Worm (Caenorhabditis elegans) whole organism, L4 larva: ENCODE results near the gene Y27F2A.8.
"Not testable (repeated sequence)": the region's sequence is repeated elsewhere in the genome, so short reads cannot be mapped to it uniquely, and the experiment has no call there.

Experiments
- D1046.2 ChIP-seq: fragments of 200-800 bp; sonication (Bioruptor generic); IDR thresholded peaks from 2 replicates; pipeline ENCODE4 v1.3.6; 2022; ENCODE audit warnings: missing genetic modification characterization, missing compliant biosample characterization
- F44E2.7 ChIP-seq: fragments of 200-800 bp; sonication (Bioruptor generic); IDR thresholded peaks from 2 replicates; pipeline ENCODE4 v2.1.2; 2022; ENCODE audit warnings: missing genetic modification characterization, missing compliant biosample characterization
- R02D3.7 ChIP-seq: fragments of 150-350 bp; sonication (generic microtip); optimal IDR thresholded peaks from 3 replicates; lab custom pipeline; 2014; ENCODE audit warnings: missing biosample characterization, missing genetic modification characterization
- Y48G9A.11 ChIP-seq: fragments of 200-800 bp; sonication (Bioruptor generic); IDR thresholded peaks from 2 replicates; pipeline ENCODE4 v1.3.6; 2022; ENCODE audit warnings: missing genetic modification reagents, missing genetic modification characterization, missing compliant biosample characterization
- ZK337.2 ChIP-seq: fragments of 200-800 bp; sonication (Bioruptor generic); IDR thresholded peaks from 2 replicates; pipeline ENCODE4 v1.3.6; 2022; ENCODE audit warnings: missing genetic modification reagents, missing genetic modification characterization, missing compliant biosample characterization
- aha-1 ChIP-seq: fragments of 150-350 bp; peaks from one replicate; lab custom pipeline; 2014; ENCODE audit warnings: missing biosample characterization, missing genetic modification characterization
- ama-1 ChIP-seq: fragments of 150-350 bp; optimal IDR thresholded peaks from 2 replicates; lab custom pipeline; 2014; ENCODE audit warnings: inconsistent platforms, mixed read lengths
- ceh-20 ChIP-seq: fragments of 200-800 bp; sonication (Bioruptor generic); IDR thresholded peaks from 2 replicates; pipeline ENCODE4 v1.3.6; 2022; ENCODE audit warnings: missing genetic modification reagents, missing genetic modification characterization, missing compliant biosample characterization
- ceh-82 ChIP-seq: sonication (generic microtip); optimal IDR thresholded peaks from 2 replicates; lab custom pipeline; 2017; ENCODE audit warnings: missing biosample characterization, missing genetic modification characterization
- cey-2 ChIP-seq: sonication (generic microtip); optimal IDR thresholded peaks from 3 replicates; lab custom pipeline; 2017; ENCODE audit warnings: missing genetic modification characterization, mild to moderate bottlenecking, missing compliant biosample characterization, antibody characterized with exemption, borderline replicate concordance; ENCODE audit not compliant: insufficient read depth
- daf-12 ChIP-seq: fragments of 150-350 bp; optimal IDR thresholded peaks from 2 replicates; lab custom pipeline; 2014; ENCODE audit warnings: missing biosample characterization, missing genetic modification reagents, missing genetic modification characterization
- daf-16 ChIP-seq, 3 experiments: sonication (generic microtip); optimal IDR thresholded peaks; 2 replicates each; lab custom pipeline; 2016 to 2017; ENCODE audit warnings: missing genetic modification characterization in 3 of 3, missing genetic modification reagents in 3 of 3, mild to moderate bottlenecking in 2 of 3, missing compliant biosample characterization in 2 of 3, missing biosample characterization in 1 of 3, moderate library complexity in 1 of 3
- daf-8 ChIP-seq: fragments of 200-800 bp; sonication (Bioruptor generic); IDR thresholded peaks from 2 replicates; pipeline ENCODE4 v1.3.6; 2022; ENCODE audit warnings: missing genetic modification characterization, missing compliant biosample characterization
- dmd-6 ChIP-seq: fragments of 200-800 bp; sonication (Bioruptor generic); IDR thresholded peaks from 2 replicates; pipeline ENCODE4 v1.3.6; 2022; ENCODE audit warnings: missing genetic modification reagents, missing genetic modification characterization, missing compliant biosample characterization
- duxl-1 ChIP-seq: sonication (generic microtip); optimal IDR thresholded peaks from 2 replicates; lab custom pipeline; 2016; ENCODE audit warnings: mild to moderate bottlenecking, missing genetic modification characterization, moderate library complexity, missing compliant biosample characterization; ENCODE audit not compliant: poor library complexity
- dve-1 ChIP-seq: sonication (generic microtip); optimal IDR thresholded peaks from 2 replicates; lab custom pipeline; 2017; ENCODE audit warnings: antibody characterized with exemption, mild to moderate bottlenecking, missing genetic modification characterization, missing compliant biosample characterization; ENCODE audit not compliant: insufficient read depth
- hlh-11 ChIP-seq: fragments of 200-800 bp; sonication (Bioruptor generic); optimal IDR thresholded peaks from 2 replicates; lab custom pipeline; 2018; ENCODE audit warnings: mild to moderate bottlenecking, missing genetic modification characterization, missing compliant biosample characterization
- lin-38 ChIP-seq: fragments of 200-800 bp; sonication (Bioruptor generic); IDR thresholded peaks from 2 replicates; pipeline ENCODE4 v1.3.6; 2022; ENCODE audit warnings: missing genetic modification reagents, missing genetic modification characterization, missing compliant biosample characterization
- lin-39 ChIP-seq: fragments of 150-350 bp; optimal IDR thresholded peaks from 2 replicates; lab custom pipeline; 2014; ENCODE audit warnings: missing biosample characterization, missing genetic modification reagents, missing genetic modification characterization
- mdl-1 ChIP-seq, 2 experiments: fragments of 150-350 bp in 1 of 2; sonication (generic microtip) in 1 of 2; optimal IDR thresholded peaks; 2 replicates each; lab custom pipeline; 2014 to 2017; ENCODE audit warnings: missing biosample characterization in 2 of 2, missing genetic modification characterization in 2 of 2
- nhr-25 ChIP-seq: sonication (generic microtip); optimal IDR thresholded peaks from 2 replicates; lab custom pipeline; 2017; ENCODE audit warnings: missing genetic modification characterization, mild to moderate bottlenecking, missing compliant biosample characterization, antibody characterized with exemption, moderate library complexity, borderline replicate concordance; ENCODE audit not compliant: insufficient read depth
- nhr-28 ChIP-seq: fragments of 150-350 bp; optimal IDR thresholded peaks from 2 replicates; lab custom pipeline; 2014; ENCODE audit warnings: missing biosample characterization, missing genetic modification characterization
- nhr-41 ChIP-seq: fragments of 200-800 bp; sonication (Bioruptor generic); IDR thresholded peaks from 2 replicates; pipeline ENCODE4 v1.3.6; 2022; ENCODE audit warnings: missing genetic modification reagents, missing genetic modification characterization, missing compliant biosample characterization
- nhr-42 ChIP-seq: fragments of 200-800 bp; sonication (Bioruptor generic); IDR thresholded peaks from 2 replicates; pipeline ENCODE4 v1.3.6; 2022; ENCODE audit warnings: missing genetic modification characterization, missing compliant biosample characterization
- nhr-48 ChIP-seq: sonication (generic microtip); optimal IDR thresholded peaks from 2 replicates; lab custom pipeline; 2016; ENCODE audit warnings: mild to moderate bottlenecking, missing genetic modification characterization, missing compliant biosample characterization
- php-3 ChIP-seq: fragments of 200-800 bp; sonication (Bioruptor generic); IDR thresholded peaks from 2 replicates; pipeline ENCODE4 v1.3.6; 2022; ENCODE audit warnings: missing genetic modification reagents, missing genetic modification characterization, missing compliant biosample characterization
- pqm-1 ChIP-seq: sonication (generic microtip); optimal IDR thresholded peaks from 2 replicates; lab custom pipeline; 2017; ENCODE audit warnings: missing biosample characterization, missing genetic modification characterization
- set-16 ChIP-seq: fragments of 200-800 bp; sonication (Bioruptor generic); IDR thresholded peaks from 2 replicates; pipeline ENCODE4 v1.3.6; 2022; ENCODE audit warnings: missing genetic modification reagents, missing genetic modification characterization, missing compliant biosample characterization
- unc-130 ChIP-seq: sonication (generic microtip); optimal IDR thresholded peaks from 2 replicates; lab custom pipeline; 2016; ENCODE audit warnings: missing genetic modification reagents, missing genetic modification characterization, missing compliant biosample characterization
- unc-39 ChIP-seq: sonication (generic microtip); optimal IDR thresholded peaks from 2 replicates; lab custom pipeline; 2017; ENCODE audit warnings: missing biosample characterization, missing genetic modification characterization
- unc-62 ChIP-seq, 3 experiments: fragments of 150-350 bp in 1 of 3; sonication (generic microtip); optimal IDR thresholded peaks in 2 of 3; peaks in 1 of 3; 1 replicate in 1 of 3; 2 replicates in 2 of 3; lab custom pipeline; 2014 to 2017; ENCODE audit warnings: missing biosample characterization in 3 of 3, missing genetic modification characterization in 3 of 3, missing genetic modification reagents in 3 of 3, missing genotype in 1 of 3
- zfp-2 ChIP-seq: sonication (generic microtip); optimal IDR thresholded peaks from 2 replicates; lab custom pipeline; 2016; ENCODE audit warnings: mild to moderate bottlenecking, missing genetic modification characterization, missing compliant biosample characterization

Y27F2A.8 gene

ce11 chrII:3210365-3210764 lies 26.8 kb downstream of the Y27F2A.8 start, which contains the start of gene ZC239.5:
Gene ZC239.5, plus strand, starts transcription at chrII:3210665.
- no peak for TF ChIP-seq set-16 (GFP tag; lab: Robert Waterston, UW)
- 0 out of 2 replicates have a peak, but pooled peaks have one; percentile 12 for TF ChIP-seq D1046.2 (GFP tag; lab: Robert Waterston, UW)
- TF ChIP-seq ZK337.2, result no peak
- TF ChIP-seq unc-62 (GFP tag; optimal IDR thresholded peaks at IDR 0.05 in 1 of 2; lab: Kevin White, UChicago), result peak in 1 of 2 experiments; percentile 56
- TF ChIP-seq unc-62 (tag; optimal IDR thresholded peaks at IDR 0.05; lab: Kevin White, UChicago), result no peak

DNA sequence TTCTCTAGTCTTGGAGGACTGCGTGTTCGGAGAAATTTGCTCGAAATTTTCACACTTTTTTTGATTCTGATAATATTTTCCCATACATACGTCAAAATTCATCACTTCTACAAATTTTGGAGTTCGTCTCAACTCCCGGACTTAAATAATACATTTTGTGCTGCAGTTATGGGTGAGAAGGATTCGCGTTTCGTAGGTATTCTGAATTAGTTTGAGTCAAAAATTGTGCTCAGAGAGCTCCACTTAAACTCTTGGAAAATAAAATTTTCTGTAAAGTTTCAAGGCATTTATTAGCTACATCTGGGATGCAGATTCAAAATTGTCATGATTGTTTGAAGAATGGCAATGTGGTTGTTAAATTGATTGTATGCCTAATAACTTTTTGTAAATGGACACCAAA lies 30.3 kb downstream of the Y27F2A.8 start, which contains the start of gene ZC239.4:
ZC239.4 (plus strand) TSS at position 301 of the 400 bp plus-strand sequence.
- TF ChIP-seq pqm-1 (tag; lab: Kevin White, UChicago) (no peak), aha-1 (tag; lab: Kevin White, UChicago) (no peak), ceh-82 (tag; lab: Kevin White, UChicago) (no peak)

DNA sequence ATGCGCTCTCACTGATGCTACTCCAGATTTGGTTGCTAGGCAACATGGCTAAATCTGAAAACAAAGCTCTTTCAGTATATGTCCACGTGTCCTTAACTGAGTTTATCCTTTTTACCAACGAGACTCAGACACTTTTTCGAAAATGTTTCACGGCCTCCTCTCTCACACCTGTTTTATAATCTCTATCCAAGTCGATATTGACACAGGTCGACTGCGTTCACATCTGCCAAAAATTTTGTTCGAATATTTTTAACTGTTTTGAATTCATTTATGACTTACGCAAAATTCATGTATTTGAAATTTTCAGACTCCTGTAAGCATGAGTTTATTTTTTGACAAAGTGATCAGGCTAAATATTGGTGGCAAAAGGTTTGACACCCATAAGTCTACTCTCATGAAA lies 32.2 kb downstream of the Y27F2A.8 start, which contains the start of gene ZC239.3:
ZC239.3 (plus strand) TSS at position 301 of the 400 bp plus-strand sequence.
- not testable (repeated sequence) for TF ChIP-seq daf-12; ama-1 (lab: Kevin White, UChicago); daf-16 (GFP tag; optimal IDR thresholded peaks at IDR 0.05; lab: Kevin White, UChicago); daf-16 (tag; optimal IDR thresholded peaks at IDR 0.05; lab: Kevin White, UChicago)
- TF ChIP-seq, all 104 proteins: peak for 0; not testable (repeated sequence) for 104

DNA sequence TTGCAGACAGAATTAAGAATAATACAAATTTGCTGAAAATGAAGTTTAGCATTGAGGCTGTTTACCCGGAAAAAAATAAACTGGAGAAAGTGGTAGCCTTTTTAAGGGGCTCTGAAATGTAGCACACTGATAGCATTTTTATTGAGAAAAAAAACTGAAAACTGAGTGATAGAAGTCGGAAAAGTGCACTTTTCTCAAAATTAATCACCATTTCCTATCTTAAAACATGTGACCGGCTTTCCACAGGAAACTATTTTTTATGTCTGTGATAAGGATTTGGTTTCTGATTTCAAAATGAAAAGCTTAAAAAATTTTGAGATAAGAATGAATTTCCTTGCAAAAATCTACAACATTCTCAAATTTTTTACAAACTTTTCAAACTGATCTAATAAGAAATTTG lies 37.1 kb downstream of the Y27F2A.8 start, which contains the start of gene ZC239.22:
ZC239.22 (minus strand) TSS at position 101 of the 400 bp plus-strand sequence.
- no peak for TF ChIP-seq F44E2.7
- peak; percentile 21 for TF ChIP-seq aha-1 (tag; lab: Kevin White, UChicago)

- TF ChIP-seq nhr-41 (no peak), Y48G9A.11 (GFP tag; lab: Robert Waterston, UW) (no peak), aha-1 (tag; lab: Kevin White, UChicago) (peak; percentile 91), unc-39 (no peak)
Observed at ce11 chrII:3221730-3222129, 38.1 kb downstream of the Y27F2A.8 start, which contains the start of gene ZC239.14. Gene ZC239.14, minus strand, starts transcription at chrII:3222034.

DNA sequence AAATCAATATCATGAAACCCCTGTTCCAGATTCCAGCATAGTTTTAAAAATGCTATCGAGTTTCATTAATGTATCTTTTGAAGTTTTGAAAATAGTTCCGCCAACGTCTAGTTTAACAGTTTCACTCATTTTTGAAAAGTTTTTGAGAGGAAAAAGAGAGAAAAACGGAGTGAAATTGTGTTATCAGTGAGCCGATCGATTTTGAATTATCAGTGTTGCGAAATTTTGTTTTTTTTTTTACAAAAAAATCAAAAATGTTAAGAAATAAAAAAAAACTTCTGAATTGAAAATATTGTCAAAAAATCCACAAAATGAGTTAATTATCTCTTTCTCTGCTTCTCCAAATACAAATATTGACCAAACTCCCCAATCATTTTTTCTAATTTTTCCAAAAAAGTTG lies 39.1 kb downstream of the Y27F2A.8 start, which contains the start of gene ZC239.13:
ZC239.13 (minus strand) TSS at position 154 of the 400 bp plus-strand sequence.
- TF ChIP-seq zfp-2 (tag; lab: Kevin White, UChicago), result no peak
- no peak for TF ChIP-seq lin-38 (GFP tag; lab: Robert Waterston, UW)
- TF ChIP-seq pqm-1 (tag; lab: Kevin White, UChicago), result peak; percentile 26

DNA sequence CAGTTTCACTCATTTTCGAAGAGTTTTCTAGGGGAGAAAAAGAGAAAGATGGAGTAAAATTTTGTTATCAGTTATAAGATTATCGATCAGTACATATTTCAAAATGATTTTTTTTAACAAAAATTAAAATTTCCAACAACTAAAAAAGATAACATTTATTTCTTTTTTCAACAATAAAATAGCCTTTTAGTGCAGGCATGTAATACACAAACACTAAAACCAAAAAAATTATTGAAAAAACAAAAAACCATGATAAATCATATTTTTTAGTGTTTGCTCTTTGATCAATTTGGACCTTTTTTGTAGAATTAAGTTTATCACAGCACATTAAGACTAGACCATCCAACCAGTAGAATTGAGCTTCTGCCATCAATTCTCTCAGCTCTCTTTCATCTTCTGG lies 41.0 kb downstream of the Y27F2A.8 start, which contains the start of gene ZC239.15:
ZC239.15 (minus strand) TSS at position 101 of the 400 bp plus-strand sequence.
- TF ChIP-seq D1046.2 (GFP tag; lab: Robert Waterston, UW) (no peak), duxl-1 (tag; lab: Kevin White, UChicago) (no peak), ceh-20 (GFP tag; lab: Robert Waterston, UW) (no peak), aha-1 (tag; lab: Kevin White, UChicago) (peak; percentile 16), daf-16 (GFP tag; optimal IDR thresholded peaks at IDR 0.05; lab: Kevin White, UChicago) (no peak), daf-16 (tag; optimal IDR thresholded peaks at IDR 0.05; lab: Kevin White, UChicago) (peak; percentile 2)

DNA sequence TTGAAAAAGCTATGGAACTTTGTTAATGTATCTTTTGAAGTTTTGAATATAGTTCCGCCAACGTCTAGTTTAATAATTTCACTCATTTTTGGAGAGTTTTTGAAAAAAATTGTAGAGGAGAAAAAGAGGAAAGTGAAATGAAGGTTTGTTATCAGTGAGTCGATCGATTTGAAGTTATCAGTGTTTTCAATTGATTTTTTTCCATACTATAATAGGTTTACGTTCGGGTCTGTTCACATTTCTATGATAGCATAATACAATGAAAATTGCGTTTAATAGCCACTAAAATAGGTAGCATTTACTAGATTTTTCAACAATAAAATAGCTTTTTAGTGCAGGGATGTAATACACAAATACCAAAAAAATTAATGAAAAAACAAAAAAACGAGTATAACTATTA lies 41.6 kb downstream of the Y27F2A.8 start, which contains the start of gene ZC239.16:
ZC239.16 (minus strand) TSS at position 120 of the 400 bp plus-strand sequence.
- no peak for TF ChIP-seq daf-16 (GFP tag; optimal IDR thresholded peaks at IDR 0.05; lab: Kevin White, UChicago)
- peak; percentile 61 for TF ChIP-seq daf-16 (tag; optimal IDR thresholded peaks at IDR 0.05; lab: Kevin White, UChicago)
- TF ChIP-seq nhr-28, result peak; percentile 50
- no peak for TF ChIP-seq mdl-1 (tag; optimal IDR thresholded peaks at IDR 0.05; lab: Kevin White, UChicago)
- no peak for TF ChIP-seq nhr-42
- no peak for TF ChIP-seq daf-8
- no peak for TF ChIP-seq R02D3.7 (tag; lab: Kevin White, UChicago)
- no peak for TF ChIP-seq nhr-48 (tag; lab: Kevin White, UChicago)
- 0 out of 2 replicates have a peak, but pooled peaks have one; percentile 8 for TF ChIP-seq dmd-6
- TF ChIP-seq aha-1 (tag; lab: Kevin White, UChicago), result no peak
- TF ChIP-seq hlh-11 (tag; lab: Kevin White, UChicago), result no peak
- TF ChIP-seq cey-2 (tag; lab: Kevin White, UChicago), result no peak
- TF ChIP-seq unc-39, result no peak
- peak; percentile 27; the same call in 1 of the 2 replicates for TF ChIP-seq php-3 (GFP tag; lab: Robert Waterston, UW)
- TF ChIP-seq set-16 (GFP tag; lab: Robert Waterston, UW), result no peak
- no peak for TF ChIP-seq nhr-25 (tag; lab: Kevin White, UChicago)
- TF ChIP-seq lin-39 (tag; lab: Kevin White, UChicago), result no peak
- peak; percentile 38 for TF ChIP-seq pqm-1 (tag; lab: Kevin White, UChicago)
- no peak for TF ChIP-seq unc-130 (GFP tag; lab: Kevin White, UChicago)
- peak; percentile 23 for TF ChIP-seq dve-1 (tag; lab: Kevin White, UChicago)
